Worm (Caenorhabditis elegans) whole organism, L4 larva: ENCODE results near the gene nst-1.

ENCODE experiments used
- F10B5.3 ChIP-seq: sonication (generic microtip); optimal IDR thresholded peaks from 2 replicates; lab custom pipeline; 2016; ENCODE audit warnings: mild to moderate bottlenecking, missing genetic modification characterization, missing compliant biosample characterization
- T26A8.4 ChIP-seq: fragments of 200-800 bp; sonication (Bioruptor generic); IDR thresholded peaks from 2 replicates; pipeline ENCODE4 v1.3.6; 2022; ENCODE audit warnings: missing genetic modification characterization, missing compliant biosample characterization
- aha-1 ChIP-seq: fragments of 150-350 bp; peaks from one replicate; lab custom pipeline; 2014; ENCODE audit warnings: missing biosample characterization, missing genetic modification characterization
- aly-2 ChIP-seq: sonication (generic microtip); optimal IDR thresholded peaks from 2 replicates; lab custom pipeline; 2018; ENCODE audit warnings: missing biosample characterization, missing genetic modification characterization
- ceh-20 ChIP-seq: fragments of 200-800 bp; sonication (Bioruptor generic); IDR thresholded peaks from 2 replicates; pipeline ENCODE4 v1.3.6; 2022; ENCODE audit warnings: missing genetic modification reagents, missing genetic modification characterization, missing compliant biosample characterization
- daf-12 ChIP-seq: fragments of 150-350 bp; optimal IDR thresholded peaks from 2 replicates; lab custom pipeline; 2014; ENCODE audit warnings: missing biosample characterization, missing genetic modification reagents, missing genetic modification characterization
- daf-19 ChIP-seq: fragments of 200-800 bp; sonication (Bioruptor generic); conservative IDR thresholded peaks from 2 replicates; pipeline ENCODE4 v1.3.6; 2022; ENCODE audit warnings: missing genetic modification characterization, missing compliant biosample characterization
- dmd-9 ChIP-seq: fragments of 200-800 bp; sonication (Bioruptor generic); IDR thresholded peaks from 2 replicates; pipeline ENCODE4 v1.3.6; 2022; ENCODE audit warnings: missing genetic modification reagents, missing genetic modification characterization, missing compliant biosample characterization
- dpl-1 ChIP-seq: fragments of 150-350 bp; optimal IDR thresholded peaks from 2 replicates; lab custom pipeline; 2014; ENCODE audit warnings: missing biosample characterization, missing genetic modification reagents, missing genetic modification characterization
- duxl-1 ChIP-seq: sonication (generic microtip); optimal IDR thresholded peaks from 2 replicates; lab custom pipeline; 2016; ENCODE audit warnings: mild to moderate bottlenecking, missing genetic modification characterization, moderate library complexity, missing compliant biosample characterization; ENCODE audit not compliant: poor library complexity
- dve-1 ChIP-seq: sonication (generic microtip); optimal IDR thresholded peaks from 2 replicates; lab custom pipeline; 2017; ENCODE audit warnings: antibody characterized with exemption, mild to moderate bottlenecking, missing genetic modification characterization, missing compliant biosample characterization; ENCODE audit not compliant: insufficient read depth
- hif-1 ChIP-seq, 2 experiments: sonication (generic microtip); optimal IDR thresholded peaks; 2 replicates each; lab custom pipeline; 2016 to 2017; ENCODE audit warnings: missing compliant biosample characterization in 2 of 2, missing genetic modification characterization in 2 of 2, missing genetic modification reagents in 2 of 2, missing genotype in 2 of 2, mild to moderate bottlenecking in 1 of 2
- hlh-30 ChIP-seq: sonication (generic microtip); optimal IDR thresholded peaks from 2 replicates; lab custom pipeline; 2017; ENCODE audit warnings: antibody characterized with exemption, mild to moderate bottlenecking, missing genetic modification characterization, missing compliant biosample characterization; ENCODE audit not compliant: insufficient read depth
- lim-7 ChIP-seq: fragments of 200-800 bp; sonication (Bioruptor generic); IDR thresholded peaks from 2 replicates; pipeline ENCODE4 v1.3.6; 2022; ENCODE audit warnings: missing genetic modification characterization, missing compliant biosample characterization
- lin-1 ChIP-seq: fragments of 200-800 bp; sonication (Bioruptor generic); IDR thresholded peaks from 2 replicates; pipeline ENCODE4 v1.3.6; 2022; ENCODE audit warnings: missing genetic modification reagents, missing genetic modification characterization, missing compliant biosample characterization
- lin-13 ChIP-seq: fragments of 150-350 bp; optimal IDR thresholded peaks from 2 replicates; lab custom pipeline; 2014; ENCODE audit warnings: missing biosample characterization, missing genetic modification reagents, missing genetic modification characterization
- lin-29 ChIP-seq: fragments of 200-800 bp; sonication (Bioruptor generic); IDR thresholded peaks from 2 replicates; pipeline ENCODE4 v1.3.6; 2022; ENCODE audit warnings: missing genetic modification reagents, missing genetic modification characterization, missing compliant biosample characterization
- lin-39 ChIP-seq: fragments of 150-350 bp; optimal IDR thresholded peaks from 2 replicates; lab custom pipeline; 2014; ENCODE audit warnings: missing biosample characterization, missing genetic modification reagents, missing genetic modification characterization
- lir-3 ChIP-seq: sonication (generic microtip); optimal IDR thresholded peaks from 2 replicates; lab custom pipeline; 2016; ENCODE audit warnings: mild to moderate bottlenecking, missing genetic modification characterization, missing compliant biosample characterization
- lsy-2 ChIP-seq, 2 experiments: fragments of 150-350 bp in 1 of 2; sonication (generic microtip) in 1 of 2; optimal IDR thresholded peaks; 2 replicates each; lab custom pipeline; 2014 to 2017; ENCODE audit warnings: missing biosample characterization in 2 of 2, missing genetic modification characterization in 2 of 2
- mdl-1 ChIP-seq, 2 experiments: fragments of 150-350 bp in 1 of 2; sonication (generic microtip) in 1 of 2; optimal IDR thresholded peaks; 2 replicates each; lab custom pipeline; 2014 to 2017; ENCODE audit warnings: missing biosample characterization in 2 of 2, missing genetic modification characterization in 2 of 2
- mep-1 ChIP-seq: fragments of 150-350 bp; sonication (generic microtip); optimal IDR thresholded peaks from 3 replicates; lab custom pipeline; 2014; ENCODE audit warnings: missing biosample characterization, missing genetic modification characterization
- mes-2 ChIP-seq: sonication (generic microtip); optimal IDR thresholded peaks from 2 replicates; lab custom pipeline; 2016; ENCODE audit warnings: missing genotype, mild to moderate bottlenecking, missing genetic modification characterization, missing compliant biosample characterization; ENCODE audit not compliant: poor library complexity, severe bottlenecking
- mxl-2 ChIP-seq: fragments of 200-800 bp; sonication (Bioruptor generic); conservative IDR thresholded peaks from 2 replicates; pipeline ENCODE4 v1.3.6; 2022; ENCODE audit warnings: missing genetic modification reagents, missing genetic modification characterization, missing compliant biosample characterization
- mxl-3 ChIP-seq: fragments of 200-800 bp; sonication (Bioruptor generic); optimal IDR thresholded peaks from 2 replicates; lab custom pipeline; 2018; ENCODE audit warnings: mild to moderate bottlenecking, missing genetic modification characterization, missing compliant biosample characterization
- nhr-11 ChIP-seq: fragments of 150-350 bp; optimal IDR thresholded peaks from 2 replicates; lab custom pipeline; 2014; ENCODE audit warnings: missing biosample characterization, missing genetic modification characterization
- nhr-111 ChIP-seq: fragments of 200-800 bp; sonication (Bioruptor generic); optimal IDR thresholded peaks from 2 replicates; lab custom pipeline; 2018; ENCODE audit warnings: mild to moderate bottlenecking, missing genetic modification characterization, missing compliant biosample characterization
- nhr-25 ChIP-seq: sonication (generic microtip); optimal IDR thresholded peaks from 2 replicates; lab custom pipeline; 2017; ENCODE audit warnings: missing genetic modification characterization, mild to moderate bottlenecking, missing compliant biosample characterization, antibody characterized with exemption, moderate library complexity, borderline replicate concordance; ENCODE audit not compliant: insufficient read depth
- nhr-28 ChIP-seq: fragments of 150-350 bp; optimal IDR thresholded peaks from 2 replicates; lab custom pipeline; 2014; ENCODE audit warnings: missing biosample characterization, missing genetic modification characterization
- nhr-48 ChIP-seq: sonication (generic microtip); optimal IDR thresholded peaks from 2 replicates; lab custom pipeline; 2016; ENCODE audit warnings: mild to moderate bottlenecking, missing genetic modification characterization, missing compliant biosample characterization
- nhr-77 ChIP-seq: fragments of 150-350 bp; optimal IDR thresholded peaks from 2 replicates; lab custom pipeline; 2014; ENCODE audit warnings: missing biosample characterization, missing genetic modification characterization
- pqm-1 ChIP-seq: sonication (generic microtip); optimal IDR thresholded peaks from 2 replicates; lab custom pipeline; 2017; ENCODE audit warnings: missing biosample characterization, missing genetic modification characterization
- rbr-2 ChIP-seq: sonication (generic microtip); optimal IDR thresholded peaks from 2 replicates; lab custom pipeline; 2016; ENCODE audit warnings: missing genotype, missing genetic modification characterization, missing compliant biosample characterization
- sdz-12 ChIP-seq: fragments of 200-800 bp; sonication (Bioruptor generic); optimal IDR thresholded peaks from 2 replicates; lab custom pipeline; 2018; ENCODE audit warnings: mild to moderate bottlenecking, missing genetic modification characterization, missing compliant biosample characterization
- skn-1 ChIP-seq: fragments of 150-350 bp; optimal IDR thresholded peaks from 2 replicates; lab custom pipeline; 2014; ENCODE audit warnings: missing biosample characterization, missing genetic modification characterization
- snpc-1.2 ChIP-seq: fragments of 200-800 bp; sonication (Bioruptor generic); IDR thresholded peaks from 2 replicates; pipeline ENCODE4 v1.3.6; 2022; ENCODE audit warnings: missing genetic modification reagents, missing genetic modification characterization, missing compliant biosample characterization
- snpc-4 ChIP-seq: fragments of 150-350 bp; optimal IDR thresholded peaks from 2 replicates; lab custom pipeline; 2014; ENCODE audit warnings: missing biosample characterization, missing genetic modification characterization
- tra-1 ChIP-seq: fragments of 200-800 bp; sonication (Bioruptor generic); IDR thresholded peaks from 2 replicates; pipeline ENCODE4 v1.3.6; 2022; ENCODE audit warnings: missing genetic modification reagents, missing genetic modification characterization, missing compliant biosample characterization
- unc-39 ChIP-seq: sonication (generic microtip); optimal IDR thresholded peaks from 2 replicates; lab custom pipeline; 2017; ENCODE audit warnings: missing biosample characterization, missing genetic modification characterization
- unc-62 ChIP-seq, 3 experiments: fragments of 150-350 bp in 1 of 3; sonication (generic microtip); optimal IDR thresholded peaks in 2 of 3; peaks in 1 of 3; 1 replicate in 1 of 3; 2 replicates in 2 of 3; lab custom pipeline; 2014 to 2017; ENCODE audit warnings: missing biosample characterization in 3 of 3, missing genetic modification characterization in 3 of 3, missing genetic modification reagents in 3 of 3, missing genotype in 1 of 3
- zfp-2 ChIP-seq: sonication (generic microtip); optimal IDR thresholded peaks from 2 replicates; lab custom pipeline; 2016; ENCODE audit warnings: mild to moderate bottlenecking, missing genetic modification characterization, missing compliant biosample characterization
- ztf-7 ChIP-seq: fragments of 150-350 bp; optimal IDR thresholded peaks from 2 replicates; lab custom pipeline; 2014; ENCODE audit warnings: missing biosample characterization, missing genetic modification characterization

nst-1 gene

DNA sequence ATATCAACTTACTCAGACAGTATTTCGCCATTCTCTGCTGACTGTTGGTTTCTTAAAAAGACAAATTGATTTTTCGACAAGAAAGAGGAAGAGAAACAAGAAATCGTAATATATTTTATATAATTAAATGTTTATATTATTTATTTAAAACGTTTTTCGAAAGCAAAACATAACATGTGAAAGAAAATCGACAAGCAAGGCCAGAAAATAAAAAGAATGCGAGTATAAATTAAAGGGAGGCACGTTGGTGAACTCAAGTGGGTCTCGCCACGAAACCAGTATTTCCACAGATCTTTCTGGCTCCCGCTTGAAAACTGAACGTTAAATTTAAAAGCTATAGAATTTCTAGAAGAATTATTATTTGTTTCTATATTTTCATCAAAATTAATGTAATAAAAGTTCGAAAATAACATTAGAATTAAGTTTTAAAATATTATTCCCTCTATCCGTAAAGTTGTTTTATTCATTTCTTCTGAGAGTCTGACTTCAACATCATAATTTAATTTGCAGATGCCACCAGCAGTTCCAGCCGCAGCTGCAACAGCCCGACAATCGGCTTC, at the start of gene nst-1, which contains the start of gene cct-4:
Gene nst-1 (minus strand): TSS at position 51 of the 560 bp plus-strand sequence.
Gene cct-4 (plus strand): TSS at position 510 of the 560 bp plus-strand sequence.
- TF ChIP-seq aha-1 (tag; lab: Kevin White, UChicago) (peak; percentile 37), lsy-2 (tag; optimal IDR thresholded peaks at IDR 0.05; lab: Kevin White, UChicago) (peak in 1 of 2 experiments; percentile 62), dve-1 (tag; lab: Kevin White, UChicago) (peak; percentile 13), mes-2 (tag; lab: Kevin White, UChicago) (peak; percentile 49), daf-19 (GFP tag; lab: Robert Waterston, UW) (no peak), mep-1 (peak; percentile 35), dpl-1 (peak; percentile 51), ztf-7 (tag; lab: Kevin White, UChicago) (no peak), nhr-28 (no peak), unc-62 (GFP tag; optimal IDR thresholded peaks at IDR 0.05 in 1 of 2; lab: Kevin White, UChicago) (peak in 1 of 2 experiments; percentile 50), unc-62 (tag; optimal IDR thresholded peaks at IDR 0.05; lab: Kevin White, UChicago) (no peak), lin-29 (GFP tag; lab: Robert Waterston, UW) (no peak)
- TF ChIP-seq, all 104 proteins: peak for 7

DNA sequence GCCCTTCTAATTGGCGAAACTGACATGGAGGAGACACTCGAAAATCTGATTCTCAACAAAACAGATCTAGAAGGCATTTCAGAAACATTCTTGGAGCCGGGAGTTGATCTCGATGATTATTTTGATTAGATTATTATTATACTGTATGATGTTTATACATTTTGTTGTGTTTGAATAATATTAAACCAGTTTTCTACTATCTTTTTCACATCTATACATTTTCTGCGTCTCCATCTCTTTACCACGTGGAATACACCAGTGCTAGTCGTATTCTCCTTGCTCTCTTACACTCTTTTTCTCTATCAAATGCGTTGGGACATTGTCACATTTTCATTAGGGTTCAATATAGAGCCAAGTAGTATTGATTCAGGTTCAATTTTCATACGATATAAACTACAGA, 46.5 kb upstream of the nst-1 start, which contains the start of gene C26D10.4:
Gene C26D10.4 (plus strand): TSS at position 301 of the 400 bp plus-strand sequence.
- TF ChIP-seq hlh-30 (tag; lab: Kevin White, UChicago) (peak; percentile 24), mes-2 (tag; lab: Kevin White, UChicago) (no peak), pqm-1 (tag; lab: Kevin White, UChicago) (no peak), mdl-1 (tag; optimal IDR thresholded peaks at IDR 0.05; lab: Kevin White, UChicago) (peak in 1 of 2 experiments; percentile 3), mxl-3 (peak; percentile 48)

DNA sequence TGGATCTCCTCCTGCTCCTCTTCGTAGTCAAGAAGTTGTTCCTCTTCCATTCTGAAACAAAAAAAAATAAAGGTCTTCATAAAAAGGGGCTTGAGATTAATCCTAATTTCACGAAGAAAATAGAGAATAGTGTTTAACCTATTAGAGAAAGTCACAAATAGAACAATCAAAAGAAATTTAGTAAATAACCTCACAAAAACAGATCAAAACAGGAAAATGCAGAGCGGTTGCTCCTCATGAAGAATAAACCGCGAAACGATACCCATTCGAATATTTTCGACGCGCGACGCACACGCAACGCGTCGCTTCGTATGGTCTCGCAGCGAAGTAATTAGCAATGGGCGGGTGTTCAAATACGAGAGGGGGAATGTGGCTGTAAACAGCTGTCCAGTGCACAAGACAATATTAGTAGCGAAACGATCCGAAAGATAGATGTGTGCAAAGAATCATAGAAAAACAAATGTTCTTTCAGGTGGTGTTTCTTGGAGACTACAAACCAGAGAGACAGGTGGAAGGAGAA, 45.9 kb upstream of the nst-1 start, which contains the start of gene hel-1:
Gene hel-1 (minus strand): TSS at position 51 of the 520 bp plus-strand sequence.
- no peak for TF ChIP-seq T26A8.4 (GFP tag; lab: Robert Waterston, UW)
- TF ChIP-seq mes-2 (tag; lab: Kevin White, UChicago) = peak; percentile 87
- no peak for TF ChIP-seq F10B5.3 (tag; lab: Kevin White, UChicago)
- peak; percentile 2 for TF ChIP-seq zfp-2 (tag; lab: Kevin White, UChicago)
- TF ChIP-seq hif-1 (tag; optimal IDR thresholded peaks at IDR 0.05; lab: Kevin White, UChicago) = peak in 1 of 2 experiments; percentile 65
- no peak for TF ChIP-seq duxl-1 (tag; lab: Kevin White, UChicago)
- no peak for TF ChIP-seq skn-1 (tag; lab: Kevin White, UChicago)
- TF ChIP-seq lin-1 (GFP tag; lab: Robert Waterston, UW) = 0 out of 2 replicates have a peak, but pooled peaks have one; percentile 36
- no peak for TF ChIP-seq snpc-1.2
- peak; percentile 50; the same call in 1 of the 2 replicates for TF ChIP-seq ceh-20 (GFP tag; lab: Robert Waterston, UW)
- TF ChIP-seq unc-62 (GFP tag; optimal IDR thresholded peaks at IDR 0.05 in 1 of 2; lab: Kevin White, UChicago) = peak in 1 of 2 experiments; percentile 88
- no peak for TF ChIP-seq unc-62 (tag; optimal IDR thresholded peaks at IDR 0.05; lab: Kevin White, UChicago)
- TF ChIP-seq mep-1 = no peak
- TF ChIP-seq dmd-9 (GFP tag; lab: Robert Waterston, UW) = no peak; the same call in 1 of the 2 replicates
- TF ChIP-seq lin-39 = peak; percentile 68
- no peak for TF ChIP-seq aly-2 (tag; lab: Kevin White, UChicago)
- TF ChIP-seq nhr-11 (tag; lab: Kevin White, UChicago) = peak; percentile 91
- TF ChIP-seq aha-1 (tag; lab: Kevin White, UChicago) = peak; percentile 98
- TF ChIP-seq sdz-12 (GFP tag; lab: Kevin White, UChicago) = no peak
- TF ChIP-seq nhr-25 = peak; percentile 30
- peak; percentile 23 for TF ChIP-seq nhr-77
- no peak for TF ChIP-seq lir-3 (tag; lab: Kevin White, UChicago)
- TF ChIP-seq nhr-28 = peak; percentile 30
- no peak for TF ChIP-seq snpc-4 (tag; lab: Kevin White, UChicago)
- TF ChIP-seq nhr-48 = no peak
- peak; percentile 70 for TF ChIP-seq lin-13 (GFP tag; lab: Kevin White, UChicago)
- TF ChIP-seq mxl-2 (GFP tag; lab: Robert Waterston, UW) = no peak
- no peak for TF ChIP-seq daf-12 (tag; lab: Kevin White, UChicago)
- no peak for TF ChIP-seq lim-7
- TF ChIP-seq unc-39 = no peak
- TF ChIP-seq rbr-2 (tag; lab: Kevin White, UChicago) = peak; percentile 63
- no peak for TF ChIP-seq tra-1 (GFP tag; lab: Robert Waterston, UW)
- peak; percentile 22 for TF ChIP-seq mxl-3
- peak; percentile 68 for TF ChIP-seq dve-1 (tag; lab: Kevin White, UChicago)
- no peak for TF ChIP-seq nhr-111 (GFP tag; lab: Kevin White, UChicago)
- no peak for TF ChIP-seq ztf-7 (tag; lab: Kevin White, UChicago)
